Worm (Caenorhabditis elegans) whole organism, early embryonic: ENCODE data around the gene lec-7.

Experiments used
- B0310.2 ChIP-seq: sonication (generic microtip); optimal IDR thresholded peaks from 2 replicates; lab custom pipeline; 2016; ENCODE audit warnings: mild to moderate bottlenecking, missing genetic modification characterization, missing compliant biosample characterization
- F13C5.2 ChIP-seq: sonication (generic microtip); optimal IDR thresholded peaks from 2 replicates; lab custom pipeline; 2017; ENCODE audit warnings: mild to moderate bottlenecking, missing genetic modification characterization, inconsistent platforms, missing compliant biosample characterization
- aly-1 ChIP-seq: sonication (generic microtip); optimal IDR thresholded peaks from 2 replicates; lab custom pipeline; 2016; ENCODE audit warnings: missing genetic modification characterization, missing compliant biosample characterization
- ama-1 ChIP-seq: fragments of 150-350 bp; optimal IDR thresholded peaks from 2 replicates; lab custom pipeline; 2014
- ceh-13 ChIP-seq: fragments of 200-800 bp; sonication (Bioruptor generic); optimal IDR thresholded peaks from 2 replicates; lab custom pipeline; 2018; ENCODE audit warnings: mild to moderate bottlenecking, missing genetic modification characterization, missing compliant biosample characterization
- flt-1 ChIP-seq: fragments of 200-800 bp; sonication (Bioruptor generic); IDR thresholded peaks from 2 replicates; pipeline ENCODE4 v1.3.6; 2022; ENCODE audit warnings: missing genetic modification characterization, missing compliant biosample characterization
- pes-1 ChIP-seq: fragments of 200-800 bp; sonication (Bioruptor generic); IDR thresholded peaks from 2 replicates; pipeline ENCODE4 v1.3.6; 2022; ENCODE audit warnings: missing genetic modification reagents, missing genetic modification characterization, missing compliant biosample characterization
- sea-1 ChIP-seq: fragments of 200-800 bp; sonication (Bioruptor generic); conservative IDR thresholded peaks from 2 replicates; pipeline ENCODE4 v1.3.6; 2022; ENCODE audit warnings: missing genetic modification characterization, missing compliant biosample characterization
- tbx-11 ChIP-seq: fragments of 200-800 bp; sonication (Bioruptor generic); IDR thresholded peaks from 2 replicates; pipeline ENCODE4 v1.3.6; 2022; ENCODE audit warnings: missing genetic modification characterization, missing compliant biosample characterization
- tra-4 ChIP-seq: sonication (generic microtip); optimal IDR thresholded peaks from 2 replicates; lab custom pipeline; 2017; ENCODE audit warnings: missing genetic modification characterization, missing compliant biosample characterization

ce11 chrX:9856618-9857017, 4.8 kb downstream of the lec-7 start, which contains the start of gene R07B1.11:
- no peak for TF ChIP-seq ama-1
- TF ChIP-seq sea-1 (GFP tag; lab: Robert Waterston, UW): no peak
- TF ChIP-seq pes-1: no peak
- no peak for TF ChIP-seq ceh-13 (GFP tag; lab: Kevin White, UChicago)
- TF ChIP-seq aly-1 (tag; lab: Kevin White, UChicago): no peak
- no peak for TF ChIP-seq flt-1 (GFP tag; lab: Robert Waterston, UW)
- TF ChIP-seq tbx-11: no peak
- no peak for TF ChIP-seq F13C5.2 (tag; lab: Kevin White, UChicago)
- TF ChIP-seq B0310.2: no peak
- TF ChIP-seq tra-4: no peak
